Worm (Caenorhabditis elegans): ENCODE measurements around the gene lipl-5.

lipl-5 gene

DNA sequence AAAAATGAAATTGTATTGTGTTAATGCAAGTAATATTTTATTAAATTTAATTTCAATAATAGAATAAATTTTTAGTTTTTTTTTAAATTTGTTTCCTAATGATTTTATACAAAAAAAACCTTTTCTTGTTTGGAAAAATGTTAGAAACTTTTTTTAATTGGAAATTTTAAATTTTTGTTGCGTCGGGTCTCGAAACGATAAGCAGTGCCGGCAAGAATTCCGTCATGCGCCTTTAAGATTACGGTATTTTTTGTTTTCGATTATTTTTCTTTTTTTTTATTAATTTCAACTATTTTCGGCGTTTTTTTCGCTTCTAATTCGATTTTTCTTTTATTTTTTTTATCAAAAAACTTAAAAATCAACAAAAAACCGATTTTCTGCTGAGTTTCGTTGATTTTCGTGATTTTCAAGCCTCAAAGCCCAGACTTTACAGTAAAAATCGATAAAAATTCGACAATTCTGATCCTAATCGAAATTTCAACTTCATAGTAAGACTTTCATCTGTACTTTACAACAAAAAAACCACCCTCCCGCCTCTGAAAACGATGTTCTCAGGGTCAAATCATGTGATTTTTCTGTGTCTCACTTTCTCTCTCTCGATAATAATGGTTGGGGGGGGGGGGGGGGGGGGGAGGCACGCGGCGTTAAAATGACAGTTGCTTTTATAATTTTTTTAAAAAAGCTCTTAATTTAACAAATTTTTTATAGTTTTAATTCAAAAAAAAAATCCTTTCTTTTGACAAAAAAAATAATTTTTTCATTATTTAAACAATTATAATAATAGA is 37.8 kb upstream of the lipl-5 start:
- TF ChIP-seq T23F11.4 (GFP tag; optimal IDR thresholded peaks at IDR 0.05) (no peak), hlh-30 (tag; optimal IDR thresholded peaks at IDR 0.05; ENCODE audit: insufficient read depth) (peak; percentile 35)

DNA sequence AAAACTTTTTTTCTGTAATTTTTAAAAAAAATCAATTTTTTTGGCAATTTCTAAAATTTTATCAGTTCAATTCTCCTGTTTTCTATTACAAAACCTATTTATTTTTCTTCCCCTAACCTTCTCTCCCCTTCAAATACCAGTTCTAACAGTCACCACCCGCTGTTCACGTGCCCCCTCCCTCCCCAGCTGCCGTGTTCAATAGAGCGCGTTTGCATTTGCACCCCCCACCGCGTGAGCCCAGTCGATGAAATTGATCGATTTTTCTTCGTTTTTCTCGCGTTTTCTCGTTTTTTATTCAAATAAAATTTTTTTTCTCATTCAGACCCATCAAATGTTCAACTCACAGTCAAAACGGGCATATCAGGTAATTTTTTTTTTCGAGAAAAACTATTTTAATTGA is 36.5 kb upstream of the lipl-5 start, which contains the start of gene atg-9:
Gene atg-9, plus strand, starts transcription at position 332 of the 400 bp plus-strand sequence.
- TF ChIP-seq tbx-2 (tag; optimal IDR thresholded peaks at IDR 0.05) (no peak), sox-4 (tag; optimal IDR thresholded peaks at IDR 0.05) (no peak), nhr-11 (tag; optimal IDR thresholded peaks at IDR 0.05) (no peak), ceh-24 (tag; optimal IDR thresholded peaks at IDR 0.05) (no peak), ref-2 (tag; optimal IDR thresholded peaks at IDR 0.05) (peak; percentile 57), lin-11 (tag; optimal IDR thresholded peaks at IDR 0.05) (no peak), Y22D7AL.16 (tag; optimal IDR thresholded peaks at IDR 0.05) (no peak), T23F11.4 (GFP tag; optimal IDR thresholded peaks at IDR 0.05) (no peak), nfya-1 (tag; optimal IDR thresholded peaks at IDR 0.05) (peak; percentile 54), ceh-31 (tag; optimal IDR thresholded peaks at IDR 0.05) (peak; percentile 18), hlh-15 (tag; optimal IDR thresholded peaks at IDR 0.05) (no peak), ets-4 (tag; optimal IDR thresholded peaks at IDR 0.05) (no peak), hlh-30 (tag; optimal IDR thresholded peaks at IDR 0.05; ENCODE audit: insufficient read depth) (peak; percentile 97), unc-55 (GFP tag; optimal IDR thresholded peaks at IDR 0.05) (peak; percentile 17), ceh-30 (tag; optimal IDR thresholded peaks at IDR 0.05) (no peak), ztf-16 (tag; optimal IDR thresholded peaks at IDR 0.05) (no peak), ama-1 (optimal IDR thresholded peaks at IDR 0.05) (no peak), ceh-6 (GFP tag; optimal IDR thresholded peaks at IDR 0.05) (no peak), lim-6 (tag; optimal IDR thresholded peaks at IDR 0.05) (no peak), elt-2 (tag; optimal IDR thresholded peaks at IDR 0.05) (no peak), fkh-10 (GFP tag; optimal IDR thresholded peaks at IDR 0.05) (no peak), pax-1 (tag; optimal IDR thresholded peaks at IDR 0.05) (no peak), sdc-2 (tag; optimal IDR thresholded peaks at IDR 0.05) (no peak), ahr-1 (tag; optimal IDR thresholded peaks at IDR 0.05) (no peak), unc-3 (GFP tag; conservative IDR thresholded peaks at IDR 0.05) (no peak), unc-3 (tag; optimal IDR thresholded peaks at IDR 0.05) (no peak), ceh-48 (tag; optimal IDR thresholded peaks at IDR 0.05) (peak; percentile 79), che-1 (tag; optimal IDR thresholded peaks at IDR 0.05) (no peak), ceh-34 (tag; optimal IDR thresholded peaks at IDR 0.05) (no peak), rnt-1 (tag; optimal IDR thresholded peaks at IDR 0.05) (no peak)

DNA sequence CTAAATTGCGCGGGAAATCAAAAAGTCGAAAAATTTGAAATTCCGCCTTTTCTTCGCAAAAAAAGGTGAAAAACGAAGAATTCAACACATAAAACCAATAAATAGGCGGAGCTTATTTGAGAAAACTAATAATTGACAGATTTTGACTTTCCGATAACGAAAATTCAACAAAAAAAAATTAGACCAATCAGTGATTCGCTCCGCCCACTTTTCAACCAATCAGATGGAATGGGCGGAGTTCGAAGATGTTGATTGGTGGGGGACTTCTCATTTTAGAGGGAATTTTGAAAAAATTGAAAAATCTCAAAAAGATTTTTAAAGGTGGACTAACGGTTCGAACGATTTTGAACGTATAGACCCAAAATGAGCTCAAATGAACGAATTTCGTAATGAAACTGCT is 34.7 kb upstream of the lipl-5 start:
- TF ChIP-seq nfya-1 (tag; optimal IDR thresholded peaks at IDR 0.05) = peak; percentile 72
- TF ChIP-seq ceh-24 (tag; optimal IDR thresholded peaks at IDR 0.05) = no peak

DNA sequence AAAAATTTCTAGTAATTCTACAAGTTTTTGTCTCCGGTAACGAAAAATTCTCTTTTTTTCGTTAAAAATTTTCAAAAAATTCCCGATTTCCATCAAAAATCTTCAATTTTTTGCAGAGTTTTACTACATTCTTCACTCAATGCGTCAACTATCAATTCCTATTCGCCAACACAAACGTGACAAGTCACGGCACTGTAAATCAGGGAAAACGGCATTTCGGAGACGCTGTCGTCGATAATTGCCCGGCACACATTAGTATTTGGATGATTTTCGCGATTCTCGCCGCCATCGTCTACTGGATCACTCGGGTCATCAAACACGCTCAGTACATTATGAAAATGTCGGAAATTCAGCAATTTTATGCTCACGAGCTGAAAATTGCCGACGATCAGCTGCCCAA is 33.8 kb upstream of the lipl-5 start:
- TF ChIP-seq pqm-1 (tag; optimal IDR thresholded peaks at IDR 0.05) (no peak), fax-1 (tag; optimal IDR thresholded peaks at IDR 0.05) (no peak), hlh-15 (tag; optimal IDR thresholded peaks at IDR 0.05) (no peak), ceh-6 (GFP tag; optimal IDR thresholded peaks at IDR 0.05) (no peak), npax-4 (tag; optimal IDR thresholded peaks at IDR 0.05) (no peak), ceh-24 (tag; optimal IDR thresholded peaks at IDR 0.05) (no peak), elt-4 (tag; optimal IDR thresholded peaks at IDR 0.05) (no peak), unc-3 (GFP tag; conservative IDR thresholded peaks at IDR 0.05) (no peak), unc-3 (tag; optimal IDR thresholded peaks at IDR 0.05) (no peak), dve-1 (tag; optimal IDR thresholded peaks at IDR 0.05) (no peak), sdc-2 (tag; optimal IDR thresholded peaks at IDR 0.05) (no peak), pha-4 (tag; optimal IDR thresholded peaks at IDR 0.05) (no peak), gmeb-2 (tag; optimal IDR thresholded peaks at IDR 0.05) (no peak), rnt-1 (tag; optimal IDR thresholded peaks at IDR 0.05) (no peak), hlh-8 (tag; optimal IDR thresholded peaks at IDR 0.05) (no peak)
